Worm (Caenorhabditis elegans) whole organism, L1 larva: ENCODE data around the gene twk-4.

Source experiments
- Y116A8C.19 ChIP-seq: sonication (generic microtip); optimal IDR thresholded peaks from 2 replicates; lab custom pipeline; 2016; ENCODE audit warnings: missing compliant biosample characterization, missing genetic modification characterization, borderline replicate concordance
- elt-2 ChIP-seq: sonication (generic microtip); optimal IDR thresholded peaks from 2 replicates; lab custom pipeline; 2016; ENCODE audit warnings: missing genetic modification characterization, mild to moderate bottlenecking, inconsistent platforms, missing compliant biosample characterization, missing genetic modification reagents
- jun-1 ChIP-seq: fragments of 150-350 bp; optimal IDR thresholded peaks from 2 replicates; lab custom pipeline; 2014; ENCODE audit warnings: missing biosample characterization, missing genetic modification reagents, missing genetic modification characterization
- mdl-1 ChIP-seq, 2 experiments: fragments of 150-350 bp; optimal IDR thresholded peaks; 2 replicates each; lab custom pipeline; 2014 to 2017; ENCODE audit warnings: missing biosample characterization in 2 of 2, missing genetic modification characterization in 2 of 2, inconsistent platforms in 1 of 2
- nhr-11 ChIP-seq: fragments of 150-350 bp; optimal IDR thresholded peaks from 2 replicates; lab custom pipeline; 2014; ENCODE audit warnings: missing biosample characterization, missing genetic modification characterization
- nhr-12 ChIP-seq: sonication (generic microtip); optimal IDR thresholded peaks from 2 replicates; lab custom pipeline; 2017; ENCODE audit warnings: missing biosample characterization, missing genetic modification characterization
- nhr-19 ChIP-seq: fragments of 200-800 bp; sonication (Bioruptor generic); conservative IDR thresholded peaks from 2 replicates; pipeline ENCODE4 v1.3.6; 2022; ENCODE audit warnings: missing genetic modification characterization, missing compliant biosample characterization
- nhr-237 ChIP-seq: fragments of 150-350 bp; optimal IDR thresholded peaks from 2 replicates; lab custom pipeline; 2014; ENCODE audit warnings: missing biosample characterization, missing genetic modification characterization
- pqm-1 ChIP-seq: sonication (generic microtip); optimal IDR thresholded peaks from 3 replicates; lab custom pipeline; 2017; ENCODE audit warnings: missing biosample characterization, missing genetic modification characterization
- vab-15 ChIP-seq: sonication (generic microtip); optimal IDR thresholded peaks from 2 replicates; lab custom pipeline; 2017; ENCODE audit warnings: missing genotype, mild to moderate bottlenecking, missing genetic modification characterization, missing compliant biosample characterization
- ztf-11 ChIP-seq, 2 experiments: sonication (generic microtip); optimal IDR thresholded peaks; 2 replicates each; lab custom pipeline; 2016 to 2017; ENCODE audit warnings: missing genetic modification characterization in 2 of 2, missing biosample characterization in 1 of 2, missing compliant biosample characterization in 1 of 2

- no peak for TF ChIP-seq nhr-12
- TF ChIP-seq pqm-1 (tag; lab: Kevin White, UChicago), result no peak
- no peak for TF ChIP-seq vab-15
- TF ChIP-seq nhr-11 (tag; lab: Kevin White, UChicago), result no peak
- no peak for TF ChIP-seq jun-1 (tag; lab: Kevin White, UChicago)
- TF ChIP-seq Y116A8C.19 (tag; lab: Kevin White, UChicago), result no peak
- TF ChIP-seq mdl-1 (tag; optimal IDR thresholded peaks at IDR 0.05; lab: Kevin White, UChicago), result no peak
- no peak for TF ChIP-seq nhr-237 (tag; lab: Kevin White, UChicago)
- TF ChIP-seq ztf-11 (tag; optimal IDR thresholded peaks at IDR 0.05; lab: Kevin White, UChicago), result no peak
- no peak for TF ChIP-seq elt-2 (tag; lab: Kevin White, UChicago)
- TF ChIP-seq nhr-19 (GFP tag; lab: Robert Waterston, UW), result no peak
Observed at ce11 chrII:9213055-9213708, 19.1 kb upstream of the twk-4 start, which contains the start of gene znfx-1.
